Fruit fly (Drosophila melanogaster): Measurements from ENCODE around the gene sage.

dm6 chr3R:9222355-9222754, 41.6 kb downstream of the sage start:
- no peak for TF ChIP-seq dsf (GFP tag; optimal IDR thresholded peaks at IDR 0.05; ENCODE audit: borderline replicate concordance)
- no peak for TF ChIP-seq h (GFP tag; optimal IDR thresholded peaks at IDR 0.05)
- no peak for TF ChIP-seq fru (GFP tag; optimal IDR thresholded peaks at IDR 0.05)
- no peak for TF ChIP-seq pan (optimal IDR thresholded peaks at IDR 0.05)
- no peak for TF ChIP-seq psq (GFP tag; optimal IDR thresholded peaks at IDR 0.05)
- TF ChIP-seq foxo (GFP tag; optimal IDR thresholded peaks at IDR 0.05): no peak
- TF ChIP-seq sage (GFP tag; optimal IDR thresholded peaks at IDR 0.05): no peak
- TF ChIP-seq lola (GFP tag; optimal IDR thresholded peaks at IDR 0.05): no peak
- no peak for TF ChIP-seq CrebA (GFP tag; optimal IDR thresholded peaks at IDR 0.05; ENCODE audit: borderline replicate concordance)
- no peak for TF ChIP-seq Hr78 (GFP tag; optimal IDR thresholded peaks at IDR 0.05)
- no peak for TF ChIP-seq GATAd (GFP tag; optimal IDR thresholded peaks at IDR 0.05)
- no peak for TF ChIP-seq CG9705 (GFP tag; optimal IDR thresholded peaks at IDR 0.05)
